Fruit fly (Drosophila melanogaster): ENCODE data around the gene CG5116.
A peak's percentile ranks its signal among the peaks of the same experiment; 100 is the strongest.

Gene CG5116

DNA sequence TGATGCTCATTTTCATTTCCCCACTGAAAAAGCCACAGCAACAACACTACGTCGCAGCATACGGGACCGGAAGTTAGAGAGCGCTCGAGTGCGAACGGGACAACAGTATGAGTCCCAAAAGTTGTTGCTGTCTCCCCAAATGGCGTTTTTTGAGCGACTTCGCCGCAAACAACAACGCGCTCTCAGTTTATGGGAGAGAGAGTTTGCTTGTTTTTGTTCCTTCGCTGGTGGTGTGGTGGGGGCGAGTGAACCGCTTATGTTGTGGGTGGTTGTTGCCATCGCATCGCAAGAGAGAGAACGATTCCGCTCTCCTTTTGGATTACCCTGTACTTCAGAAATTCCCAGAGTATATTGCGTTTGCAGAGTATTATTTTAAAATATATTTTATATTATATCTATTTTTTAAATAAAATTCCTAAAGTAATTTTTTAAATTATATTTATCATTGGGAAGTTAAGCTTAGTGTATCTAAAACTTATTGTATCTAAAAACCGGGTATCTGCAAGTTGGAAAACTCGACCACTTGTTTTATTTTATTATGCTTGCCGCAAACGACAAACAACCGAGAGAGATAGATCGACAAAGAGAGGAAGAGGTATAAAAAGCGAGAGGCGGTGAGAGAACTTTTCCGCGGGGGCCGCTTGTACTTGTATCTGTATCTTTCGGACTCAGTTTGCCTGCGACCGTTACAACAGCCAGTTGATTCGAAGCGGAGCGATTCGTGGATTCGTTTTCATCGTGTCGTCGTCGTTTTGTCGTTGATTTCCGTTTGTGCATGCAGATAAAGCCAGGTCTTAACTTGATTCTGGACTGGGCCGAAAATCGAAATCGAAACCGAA lies 32.8 kb downstream of the CG5116 start, which contains the start of gene msi (continued):
- TF ChIP-seq fd102C (GFP tag; optimal IDR thresholded peaks at IDR 0.05) (peak; percentile 16), CG3281 (GFP tag; optimal IDR thresholded peaks at IDR 0.05) (peak; percentile 98), NfI (GFP tag; optimal IDR thresholded peaks at IDR 0.05) (peak; percentile 98), CG6791 (GFP tag; IDR thresholded peaks at IDR 0.05; ENCODE audit: partially characterized antibody) (peak; percentile 54; the same call in 2 of the 3 replicates), CG33213 (GFP tag; optimal IDR thresholded peaks at IDR 0.05) (peak; percentile 16), gfzf (GFP tag; optimal IDR thresholded peaks at IDR 0.05) (peak; percentile 38), Lhr (GFP tag; optimal IDR thresholded peaks at IDR 0.05) (peak; percentile 83), Sry-β (GFP tag; optimal IDR thresholded peaks at IDR 0.05) (peak; percentile 83), Dfd (GFP tag; optimal IDR thresholded peaks at IDR 0.05) (no peak), Sox100B (GFP tag; optimal IDR thresholded peaks at IDR 0.05) (peak; percentile 100), ems (GFP tag; optimal IDR thresholded peaks at IDR 0.05) (peak; percentile 44), gem (tag; optimal IDR thresholded peaks at IDR 0.05) (peak; percentile 100), HmgD (GFP tag; optimal IDR thresholded peaks at IDR 0.05) (peak; percentile 46), CG13894 (tag; optimal IDR thresholded peaks at IDR 0.05) (peak; percentile 97), MTF-1 (GFP tag; optimal IDR thresholded peaks at IDR 0.05; ENCODE audit: borderline replicate concordance) (peak; percentile 91), Doc3 (GFP tag; IDR thresholded peaks at IDR 0.05; ENCODE audit: partially characterized antibody) (no peak), Doc2 (GFP tag; IDR thresholded peaks at IDR 0.05) (peak; percentile 94), Meics (GFP tag; optimal IDR thresholded peaks at IDR 0.05) (peak; percentile 99), Sry-δ (GFP tag; optimal IDR thresholded peaks at IDR 0.05) (peak; percentile 18), CG18599 (GFP tag; optimal IDR thresholded peaks at IDR 0.05) (peak; percentile 99), Xrp1 (GFP tag; IDR thresholded peaks at IDR 0.05) (peak; percentile 100), z (GFP tag; IDR thresholded peaks at IDR 0.05) (peak; percentile 67; the same call in 1 of the 3 replicates), CG17359 (tag; optimal IDR thresholded peaks at IDR 0.05) (peak; percentile 99), CG1832 (GFP tag; optimal IDR thresholded peaks at IDR 0.05) (peak; percentile 90), CG10431 (GFP tag; optimal IDR thresholded peaks at IDR 0.05) (peak; percentile 91), ab (GFP tag; optimal IDR thresholded peaks at IDR 0.05) (peak; percentile 18), jigr1 (GFP tag; IDR thresholded peaks at IDR 0.05) (peak; percentile 98), inv (GFP tag; IDR thresholded peaks at IDR 0.05; ENCODE audit: partially characterized antibody) (peak; percentile 48; the same call in 1 of the 2 replicates), bsh (GFP tag; optimal IDR thresholded peaks at IDR 0.05) (peak; percentile 94 to 100), CG12659 (GFP tag; optimal IDR thresholded peaks at IDR 0.05) (peak; percentile 99), sisA (GFP tag; IDR thresholded peaks at IDR 0.05) (peak; percentile 99), eve (GFP tag; optimal IDR thresholded peaks at IDR 0.05) (peak in 1 of 2 experiments; percentile 58), HLH3B (GFP tag; IDR thresholded peaks at IDR 0.05) (peak; percentile 99), Deaf1 (tag; optimal IDR thresholded peaks at IDR 0.05) (peak; percentile 92), CG13424 (tag; optimal IDR thresholded peaks at IDR 0.05) (peak; percentile 100), yki (optimal IDR thresholded peaks at IDR 0.05) (peak; percentile 54), bcd (GFP tag; optimal IDR thresholded peaks at IDR 0.05) (peak; percentile 99), Dp (GFP tag; optimal IDR thresholded peaks at IDR 0.05) (peak; percentile 29), usp (GFP tag; optimal IDR thresholded peaks at IDR 0.05) (no peak), tll (GFP tag; optimal IDR thresholded peaks at IDR 0.05) (peak in 1 of 2 experiments; percentile 65), nom (GFP tag; optimal IDR thresholded peaks at IDR 0.05) (peak; percentile 91), Max (GFP tag; optimal IDR thresholded peaks at IDR 0.05) (peak; percentile 97), lbe (GFP tag; optimal IDR thresholded peaks at IDR 0.05) (peak; percentile 95), CG7357 (GFP tag; IDR thresholded peaks at IDR 0.05) (peak; percentile 97), ci (GFP tag; IDR thresholded peaks at IDR 0.05) (peak; percentile 98), CG17912 (GFP tag; optimal IDR thresholded peaks at IDR 0.05) (peak; percentile 79), CG15011 (GFP tag; optimal IDR thresholded peaks at IDR 0.05) (peak; percentile 93)

Data from whole organism, embryonic.